Worm (Caenorhabditis elegans): Measurements from ENCODE around the gene arx-3.
A peak's percentile ranks its signal among the peaks of the same experiment; 100 is the strongest.

DNA sequence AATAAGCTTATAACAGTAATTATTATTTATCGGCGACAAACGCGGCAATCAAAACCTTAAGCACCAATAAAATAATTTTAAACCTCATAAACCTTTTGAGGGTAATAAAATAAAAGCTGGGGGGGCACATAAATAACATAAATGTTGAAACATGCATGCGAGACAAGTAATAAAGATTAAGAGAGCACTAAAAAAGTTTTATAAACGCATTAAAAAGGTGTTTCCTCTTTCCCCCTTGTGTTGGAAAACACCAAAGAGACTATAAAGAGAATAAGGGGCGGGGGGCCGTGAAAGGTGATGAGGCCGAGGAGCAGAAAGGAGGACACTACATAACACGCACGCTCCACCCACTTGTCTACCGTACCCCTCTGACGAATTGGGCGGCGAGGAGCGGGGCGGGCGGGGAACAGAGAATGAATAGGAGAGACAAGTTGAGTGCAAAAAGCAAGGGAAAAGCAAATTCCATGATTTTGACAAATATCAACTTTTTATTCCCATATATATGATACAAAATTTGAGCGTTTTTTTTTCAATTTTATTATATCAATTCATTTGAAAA, 26.6 kb upstream of the arx-3 start:
- TF ChIP-seq aha-1 (tag): peak; percentile 7
- no peak for TF ChIP-seq daf-19 (GFP tag; conservative IDR thresholded peaks at IDR 0.05)

Data from whole organism, L4 larva.